Worm (Caenorhabditis elegans): Measurements from ENCODE around the gene srlf-19.

DNA sequence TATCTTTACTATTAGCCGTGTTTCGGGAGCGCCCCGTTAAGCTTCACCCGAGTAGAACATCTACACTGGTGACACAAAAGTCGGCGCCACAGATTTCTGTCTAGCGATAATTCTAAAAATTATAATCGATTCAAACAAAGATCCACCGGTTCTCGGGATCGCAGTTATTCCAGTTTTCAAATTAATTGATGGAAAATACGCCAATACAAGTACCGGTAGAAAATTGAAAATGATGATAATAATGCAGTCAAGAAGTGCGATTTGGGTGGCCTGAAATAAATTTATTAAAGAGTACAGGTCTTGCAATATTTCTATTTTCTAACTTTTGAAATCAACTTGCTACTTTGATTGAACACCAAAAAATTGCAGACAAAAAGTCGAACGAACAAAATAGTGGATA lies 37.8 kb upstream of the srlf-19 start:
- no peak for TF ChIP-seq elt-1 (tag; optimal IDR thresholded peaks at IDR 0.05; ENCODE audit: borderline replicate concordance, insufficient read depth)
- no peak for TF ChIP-seq nhr-2 (tag; optimal IDR thresholded peaks at IDR 0.05)
- TF ChIP-seq nhr-28 (tag; optimal IDR thresholded peaks at IDR 0.05): no peak
- TF ChIP-seq lin-13 (tag; optimal IDR thresholded peaks at IDR 0.05): no peak
- no peak for TF ChIP-seq unc-120 (tag; optimal IDR thresholded peaks at IDR 0.05; ENCODE audit: poor library complexity, severe bottlenecking)
- TF ChIP-seq tbx-8 (GFP tag; optimal IDR thresholded peaks at IDR 0.05): no peak
